Fruit fly (Drosophila melanogaster): ENCODE measurements around the gene CG3961.
A peak's percentile ranks its signal among the peaks of the same experiment; 100 is the strongest.

The CG3961 gene

DNA sequence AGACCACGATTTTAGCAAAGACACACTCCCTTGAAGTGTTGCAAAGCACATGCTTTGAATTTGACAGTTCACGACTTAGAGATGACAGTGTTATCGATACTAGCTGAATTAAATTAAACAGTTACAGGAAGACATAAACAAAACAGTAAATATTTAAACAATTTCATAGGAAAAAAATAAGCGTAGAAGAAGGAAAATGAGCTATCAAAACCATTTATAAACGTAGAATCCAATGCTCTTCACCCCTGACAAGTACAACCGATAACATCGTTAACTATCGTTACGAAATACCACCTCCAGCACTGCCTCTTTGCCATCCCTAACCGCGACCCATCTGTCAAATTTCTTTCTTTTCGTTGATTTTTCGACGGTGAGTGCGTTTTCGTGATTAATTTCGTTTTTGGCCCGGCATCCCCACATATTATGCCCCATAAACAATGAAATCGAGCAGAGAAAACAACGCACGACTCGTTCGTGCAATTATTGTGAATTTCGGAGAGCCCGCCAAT, 8.5 kb upstream of the CG3961 start, which contains the start of gene RpL26 (continued):
- TF ChIP-seq D (optimal IDR thresholded peaks at IDR 0.05) (peak; percentile 52), D (GFP tag; optimal IDR thresholded peaks at IDR 0.05) (peak; percentile 17), CG34422 (GFP tag; IDR thresholded peaks at IDR 0.05) (peak; percentile 72), CG6254 (GFP tag; optimal IDR thresholded peaks at IDR 0.05) (no peak), br (optimal IDR thresholded peaks at IDR 0.05) (no peak), yki (optimal IDR thresholded peaks at IDR 0.05) (no peak), CG12942 (GFP tag; optimal IDR thresholded peaks at IDR 0.05) (peak; percentile 71), CG15696 (tag; optimal IDR thresholded peaks at IDR 0.05) (peak; percentile 72), Fer3 (tag; optimal IDR thresholded peaks at IDR 0.05) (peak; percentile 42), Adf1 (GFP tag; IDR thresholded peaks at IDR 0.05) (peak; percentile 43), gcm2 (GFP tag; optimal IDR thresholded peaks at IDR 0.05) (peak; percentile 24), pzg (GFP tag; optimal IDR thresholded peaks at IDR 0.05) (peak; percentile 82), CG3847 (GFP tag; IDR thresholded peaks at IDR 0.05) (peak; percentile 89), chm (GFP tag; IDR thresholded peaks at IDR 0.05) (no peak), CG3407 (GFP tag; optimal IDR thresholded peaks at IDR 0.05) (peak; percentile 61), Bdp1 (GFP tag; optimal IDR thresholded peaks at IDR 0.05) (peak; percentile 74), unc-4 (GFP tag; IDR thresholded peaks at IDR 0.05; ENCODE audit: partially characterized antibody) (peak; percentile 94), CG1647 (GFP tag; optimal IDR thresholded peaks at IDR 0.05) (peak; percentile 44), Aef1 (GFP tag; IDR thresholded peaks at IDR 0.05) (peak; percentile 71), Ada2b (GFP tag; IDR thresholded peaks at IDR 0.05) (0 out of 2 replicates have a peak, but pooled peaks have one; percentile 19), CG4282 (GFP tag; optimal IDR thresholded peaks at IDR 0.05) (peak; percentile 70), CkIIα-i1 (GFP tag; IDR thresholded peaks at IDR 0.05) (no peak), Taf1 (GFP tag; IDR thresholded peaks at IDR 0.05) (0 out of 2 replicates have a peak, but pooled peaks have one; percentile 68), CG4360 (GFP tag; IDR thresholded peaks at IDR 0.05) (no peak), nmo (GFP tag; optimal IDR thresholded peaks at IDR 0.05) (peak; percentile 92), CG13424 (tag; optimal IDR thresholded peaks at IDR 0.05) (peak; percentile 87), CG12155 (GFP tag; optimal IDR thresholded peaks at IDR 0.05) (peak; percentile 77), CG8089 (GFP tag; optimal IDR thresholded peaks at IDR 0.05) (peak; percentile 81), gsb-n (tag; optimal IDR thresholded peaks at IDR 0.05) (no peak), CG7372 (GFP tag; IDR thresholded peaks at IDR 0.05) (peak; percentile 82), CG1233 (GFP tag; optimal IDR thresholded peaks at IDR 0.05) (peak; percentile 48), CTCF (GFP tag; optimal IDR thresholded peaks at IDR 0.05) (no peak), ap (GFP tag; IDR thresholded peaks at IDR 0.05) (no peak; the same call in 1 of the 2 replicates), CG34376 (GFP tag; optimal IDR thresholded peaks at IDR 0.05) (peak; percentile 79), sc (optimal IDR thresholded peaks at IDR 0.05) (no peak), sc (GFP tag; optimal IDR thresholded peaks at IDR 0.05) (peak; percentile 44), ems (GFP tag; optimal IDR thresholded peaks at IDR 0.05) (peak; percentile 64), crol (GFP tag; IDR thresholded peaks at IDR 0.05) (no peak), CG6791 (GFP tag; IDR thresholded peaks at IDR 0.05; ENCODE audit: partially characterized antibody) (peak; percentile 91), nom (GFP tag; optimal IDR thresholded peaks at IDR 0.05) (peak; percentile 74), slp2 (GFP tag; optimal IDR thresholded peaks at IDR 0.05) (peak; percentile 79), pho (GFP tag; optimal IDR thresholded peaks at IDR 0.05) (peak; percentile 90), CG7745 (tag; optimal IDR thresholded peaks at IDR 0.05) (no peak), CG12659 (GFP tag; optimal IDR thresholded peaks at IDR 0.05) (peak; percentile 89), CG15479 (GFP tag; optimal IDR thresholded peaks at IDR 0.05) (no peak), CG8944 (GFP tag; optimal IDR thresholded peaks at IDR 0.05) (peak; percentile 86), ranshi (GFP tag; IDR thresholded peaks at IDR 0.05) (0 out of 2 replicates have a peak, but pooled peaks have one; percentile 61), CG4854 (GFP tag; optimal IDR thresholded peaks at IDR 0.05) (peak; percentile 60), CG43689 (GFP tag; IDR thresholded peaks at IDR 0.05) (no peak), Rfx (GFP tag; IDR thresholded peaks at IDR 0.05) (peak; percentile 80), CG8924 (tag; optimal IDR thresholded peaks at IDR 0.05) (peak; percentile 71), CG12104 (GFP tag; optimal IDR thresholded peaks at IDR 0.05) (peak; percentile 62), BtbVII (GFP tag; optimal IDR thresholded peaks at IDR 0.05) (peak; percentile 61)

Measured in whole organism, embryonic.